Worm (Caenorhabditis elegans) whole organism, L2 larva: Measurements from ENCODE around the gene sru-8.
A peak's percentile ranks its signal among the peaks of the same experiment; 100 is the strongest.

Experiments
- C34F6.9 ChIP-seq: fragments of 150-350 bp; optimal IDR thresholded peaks from 2 replicates; lab custom pipeline; 2014; ENCODE audit warnings: missing biosample characterization, missing genetic modification characterization
- Y55F3AM.14 ChIP-seq: fragments of 200-800 bp; sonication (Bioruptor generic); optimal IDR thresholded peaks from 2 replicates; lab custom pipeline; 2018; ENCODE audit warnings: mild to moderate bottlenecking, missing genetic modification characterization, missing compliant biosample characterization
- crh-2 ChIP-seq: sonication (generic microtip); optimal IDR thresholded peaks from 2 replicates; lab custom pipeline; 2017; ENCODE audit warnings: missing biosample characterization, missing genetic modification characterization
- dmd-4 ChIP-seq: sonication (generic microtip); optimal IDR thresholded peaks from 2 replicates; lab custom pipeline; 2017; ENCODE audit warnings: missing biosample characterization, missing genetic modification characterization
- elt-3 ChIP-seq: sonication (generic microtip); optimal IDR thresholded peaks from 2 replicates; lab custom pipeline; 2017; ENCODE audit warnings: missing biosample characterization, missing genetic modification characterization
- fos-1 ChIP-seq: fragments of 150-350 bp; optimal IDR thresholded peaks from 2 replicates; lab custom pipeline; 2014; ENCODE audit warnings: missing biosample characterization, missing genetic modification characterization
- lin-13 ChIP-seq: fragments of 150-350 bp; optimal IDR thresholded peaks from 2 replicates; lab custom pipeline; 2014; ENCODE audit warnings: missing biosample characterization, missing genetic modification reagents, missing genetic modification characterization
- lin-39 ChIP-seq: fragments of 150-350 bp; optimal IDR thresholded peaks from 2 replicates; lab custom pipeline; 2014; ENCODE audit warnings: missing biosample characterization, missing genetic modification reagents, missing genetic modification characterization
- lsy-2 ChIP-seq, 2 experiments: fragments of 150-350 bp in 1 of 2; sonication (generic microtip) in 1 of 2; optimal IDR thresholded peaks; 2 replicates each; lab custom pipeline; 2014 to 2017; ENCODE audit warnings: missing biosample characterization in 2 of 2, missing genetic modification characterization in 2 of 2
- mab-5 ChIP-seq: fragments of 150-350 bp; optimal IDR thresholded peaks from 2 replicates; lab custom pipeline; 2014; ENCODE audit warnings: missing biosample characterization, missing genetic modification characterization
- nhr-10 ChIP-seq: sonication (generic microtip); optimal IDR thresholded peaks from 2 replicates; lab custom pipeline; 2017; ENCODE audit warnings: missing biosample characterization, missing genetic modification characterization
- nhr-11 ChIP-seq: fragments of 150-350 bp; optimal IDR thresholded peaks from 2 replicates; lab custom pipeline; 2014; ENCODE audit warnings: missing biosample characterization, missing genetic modification characterization
- nhr-12 ChIP-seq: fragments of 150-350 bp; optimal IDR thresholded peaks from 2 replicates; lab custom pipeline; 2014; ENCODE audit warnings: missing biosample characterization, missing genetic modification characterization
- nhr-21 ChIP-seq: fragments of 150-350 bp; optimal IDR thresholded peaks from 2 replicates; lab custom pipeline; 2014; ENCODE audit warnings: missing biosample characterization, missing genetic modification characterization
- nhr-237 ChIP-seq: fragments of 150-350 bp; optimal IDR thresholded peaks from 2 replicates; lab custom pipeline; 2014; ENCODE audit warnings: missing biosample characterization, missing genetic modification characterization
- nhr-25 ChIP-seq: fragments of 150-350 bp; sonication (generic microtip); optimal IDR thresholded peaks from 3 replicates; lab custom pipeline; 2014; ENCODE audit warnings: missing biosample characterization, missing genetic modification characterization
- sem-4 ChIP-seq: fragments of 150-350 bp; optimal IDR thresholded peaks from 2 replicates; lab custom pipeline; 2014; ENCODE audit warnings: missing biosample characterization, missing genetic modification reagents, missing genetic modification characterization
- sma-3 ChIP-seq: sonication (generic microtip); optimal IDR thresholded peaks from 2 replicates; lab custom pipeline; 2016; ENCODE audit warnings: missing genetic modification reagents, missing genetic modification characterization, missing compliant biosample characterization
- sma-9 ChIP-seq, 2 experiments: fragments of 150-350 bp in 1 of 2; sonication (generic microtip) in 1 of 2; optimal IDR thresholded peaks; 2 replicates each; lab custom pipeline; 2014 to 2016; ENCODE audit warnings: missing genetic modification characterization in 2 of 2, mild to moderate bottlenecking in 1 of 2, missing biosample characterization in 1 of 2, missing compliant biosample characterization in 1 of 2, missing genetic modification reagents in 1 of 2, moderate library complexity in 1 of 2
- snpc-4 ChIP-seq: fragments of 150-350 bp; optimal IDR thresholded peaks from 2 replicates; lab custom pipeline; 2014; ENCODE audit warnings: missing biosample characterization, missing genetic modification characterization
- unc-39 ChIP-seq: fragments of 150-350 bp; optimal IDR thresholded peaks from 2 replicates; lab custom pipeline; 2014; ENCODE audit warnings: missing biosample characterization, missing genetic modification characterization
- unc-55 ChIP-seq: fragments of 150-350 bp; sonication (generic microtip); optimal IDR thresholded peaks from 3 replicates; lab custom pipeline; 2014; ENCODE audit warnings: missing biosample characterization, missing genetic modification reagents, missing genetic modification characterization
- ztf-11 ChIP-seq: sonication (generic microtip); optimal IDR thresholded peaks from 2 replicates; lab custom pipeline; 2017; ENCODE audit warnings: missing biosample characterization, missing genetic modification characterization

The sru-8 gene

ce11 chrV:9879404-9879803 is 35.7 kb downstream of the sru-8 start, which contains the start of gene srab-26:
Gene srab-26 (minus strand): TSS chrV:9879504.
- TF ChIP-seq nhr-12, result no peak
- TF ChIP-seq sem-4, result no peak
- TF ChIP-seq Y55F3AM.14, result no peak
- TF ChIP-seq nhr-10 (tag; lab: Kevin White, UChicago), result no peak

DNA sequence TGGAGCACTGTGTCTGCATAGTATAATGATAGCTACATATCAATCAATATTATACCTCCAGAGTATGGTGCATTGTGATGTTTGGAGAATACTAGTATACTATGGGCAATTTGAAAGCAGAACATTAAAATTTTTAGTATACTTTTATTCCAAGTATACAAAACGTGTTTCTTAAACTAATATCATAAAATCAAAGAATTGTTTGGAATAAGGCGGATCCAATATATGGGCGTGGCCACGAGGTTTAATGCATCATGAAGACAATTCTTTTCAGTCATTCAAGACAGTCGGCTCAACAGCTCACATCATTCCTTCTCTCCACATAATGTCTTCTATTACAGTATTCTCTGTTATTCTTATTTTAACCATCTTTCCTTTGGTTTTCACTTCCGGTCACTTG is 36.2 kb downstream of the sru-8 start, which contains the start of gene sdz-31:
TSS of gene sdz-31 (plus strand) at position 301 of the 400 bp plus-strand sequence.
- TF ChIP-seq sma-3 (GFP tag; lab: Kevin White, UChicago) (no peak), elt-3 (tag; lab: Kevin White, UChicago) (no peak), lin-13 (GFP tag; lab: Kevin White, UChicago) (no peak)

DNA sequence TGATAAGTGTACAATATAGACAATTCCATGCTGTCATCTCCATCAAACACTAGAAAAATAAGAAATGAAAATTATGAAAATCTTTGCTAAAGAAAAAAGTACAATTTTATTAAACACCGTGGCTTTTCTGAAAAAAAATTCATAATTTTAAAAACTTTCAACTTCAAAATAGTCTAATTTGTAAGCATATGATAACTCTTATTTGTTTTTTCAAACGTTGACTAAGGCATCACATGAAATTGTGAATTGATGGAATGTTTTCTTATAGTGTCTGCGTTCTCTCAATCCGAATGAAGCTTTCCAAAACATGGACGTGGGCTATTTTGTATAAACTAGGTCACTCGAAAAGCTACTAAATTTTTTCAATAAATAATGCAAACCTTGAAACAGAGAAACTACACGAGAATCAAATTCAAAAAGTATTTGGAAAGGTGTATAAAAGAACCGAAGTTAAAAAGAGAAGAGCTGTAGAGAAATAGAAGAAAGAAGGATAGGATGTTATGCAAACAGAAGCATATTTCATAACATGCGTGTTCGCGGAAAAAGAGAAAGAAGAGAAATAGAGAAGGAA is 42.3 kb downstream of the sru-8 start, which contains the start of gene clp-9:
TSS of gene clp-9 (minus strand) at position 51 of the 571 bp plus-strand sequence.
- TF ChIP-seq unc-55 (GFP tag; lab: Kevin White, UChicago) (peak; percentile 77), lsy-2 (tag; optimal IDR thresholded peaks at IDR 0.05; lab: Kevin White, UChicago) (no peak), C34F6.9 (tag; lab: Kevin White, UChicago) (peak; percentile 31)

DNA sequence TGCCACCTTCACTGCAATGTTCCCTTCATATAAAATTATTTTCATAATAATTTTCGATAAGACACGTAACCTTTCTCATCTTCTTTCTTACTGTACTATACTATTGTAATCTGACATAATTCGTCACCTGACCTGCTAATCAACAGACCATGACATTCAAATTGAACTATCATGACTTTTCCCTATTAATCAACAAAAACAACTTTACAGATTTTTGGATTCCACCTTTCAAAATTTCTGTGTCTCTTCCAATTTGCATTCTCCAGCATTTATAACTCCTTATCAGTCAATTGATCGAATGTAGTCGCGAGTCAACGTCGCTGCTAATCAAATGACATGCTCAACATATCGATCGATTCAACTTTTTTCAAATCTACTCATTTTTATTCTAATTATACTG is 46.0 kb downstream of the sru-8 start, which contains the start of gene fshr-1:
TSS of gene fshr-1 (plus strand) at position 209 of the 400 bp plus-strand sequence.
- TF ChIP-seq nhr-25 (tag; lab: Kevin White, UChicago) (no peak), nhr-12 (no peak), crh-2 (tag; lab: Kevin White, UChicago) (peak; percentile 30), nhr-237 (no peak), ztf-11 (tag; lab: Kevin White, UChicago) (no peak), fos-1 (peak; percentile 57), nhr-11 (no peak), lin-39 (tag; lab: Kevin White, UChicago) (no peak), elt-3 (tag; lab: Kevin White, UChicago) (no peak), mab-5 (no peak), sma-9 (GFP tag; optimal IDR thresholded peaks at IDR 0.05; lab: Kevin White, UChicago) (no peak), sma-9 (tag; optimal IDR thresholded peaks at IDR 0.05; lab: Kevin White, UChicago) (no peak), dmd-4 (tag; lab: Kevin White, UChicago) (no peak), sma-3 (GFP tag; lab: Kevin White, UChicago) (no peak), unc-39 (tag; lab: Kevin White, UChicago) (no peak), snpc-4 (no peak), nhr-21 (tag; lab: Kevin White, UChicago) (no peak)
